Fruit fly (Drosophila melanogaster): ENCODE measurements around the gene CG5013.

- TF ChIP-seq rn (GFP tag; IDR thresholded peaks at IDR 0.05) (0 out of 2 replicates have a peak, but pooled peaks have one; percentile 27), CG15710 (tag; optimal IDR thresholded peaks at IDR 0.05) (no peak), CG9948 (tag; optimal IDR thresholded peaks at IDR 0.05) (no peak), CG13204 (GFP tag; optimal IDR thresholded peaks at IDR 0.05) (no peak)
Measured at dm6 chr3R:16025587-16026223, 23.8 kb upstream of the CG5013 start, which contains the start of gene pnr.

Measured in whole organism, pupa.